Fruit fly (Drosophila melanogaster) whole organism, embryonic: ENCODE measurements around the gene odd.

ENCODE experiments used
- Ada2b ChIP-seq: fragments of 200-800 bp; sonication (Bioruptor generic); IDR thresholded peaks from 2 replicates; pipeline ENCODE4 v1.3.6; 2022; ENCODE audit warnings: missing biosample characterization, missing genetic modification characterization
- Asciz ChIP-seq: fragments of 200-800 bp; sonication (Bioruptor generic); optimal IDR thresholded peaks from 2 replicates; lab custom pipeline; 2017; ENCODE audit warnings: missing biosample characterization, mild to moderate bottlenecking, missing genetic modification characterization, missing genetic modification reagents
- CG10267 ChIP-seq: fragments of 200-800 bp; sonication (Bioruptor generic); optimal IDR thresholded peaks from 2 replicates; lab custom pipeline; 2018; ENCODE audit warnings: missing biosample characterization, mild to moderate bottlenecking, missing genetic modification characterization, moderate library complexity
- CG10959 ChIP-seq: fragments of 200-800 bp; sonication (Bioruptor generic); IDR thresholded peaks from 2 replicates; pipeline ENCODE4 v1.3.6; 2022; ENCODE audit warnings: missing biosample characterization, missing genetic modification characterization
- CG10979 ChIP-seq: fragments of 200-800 bp; sonication (Bioruptor generic); optimal IDR thresholded peaks from 2 replicates; lab custom pipeline; 2018; ENCODE audit warnings: missing biosample characterization, mild to moderate bottlenecking, missing genetic modification characterization, moderate library complexity
- CG11560 ChIP-seq: fragments of 200-800 bp; sonication (Bioruptor generic); IDR thresholded peaks from 3 replicates; pipeline ENCODE4 v1.3.6; 2022; ENCODE audit warnings: missing biosample characterization, missing genetic modification characterization
- CG13624 ChIP-seq: fragments of 200-800 bp; sonication (Bioruptor generic); optimal IDR thresholded peaks from 2 replicates; lab custom pipeline; 2016; ENCODE audit warnings: missing biosample characterization, missing genetic modification characterization
- CG14050 ChIP-seq: fragments of 200-800 bp; sonication (Bioruptor generic); IDR thresholded peaks from 3 replicates; pipeline ENCODE4 v1.3.6; 2022; ENCODE audit warnings: missing biosample characterization, missing genetic modification characterization
- CG15601 ChIP-seq: fragments of 200-800 bp; sonication (Bioruptor generic); optimal IDR thresholded peaks from 3 replicates; lab custom pipeline; 2019; ENCODE audit warnings: missing biosample characterization, mild to moderate bottlenecking, missing genetic modification characterization, moderate library complexity
- CG1602 ChIP-seq: fragments of 200-800 bp; sonication (Bioruptor generic); optimal IDR thresholded peaks from 3 replicates; lab custom pipeline; 2016; ENCODE audit warnings: missing biosample characterization, missing genetic modification characterization
- CG1603 ChIP-seq: fragments of 200-800 bp; sonication (Bioruptor generic); optimal IDR thresholded peaks from 2 replicates; lab custom pipeline; 2019; ENCODE audit warnings: missing biosample characterization, mild to moderate bottlenecking, missing genetic modification characterization, moderate library complexity
- CG1647 ChIP-seq: fragments of 200-800 bp; sonication (Bioruptor generic); optimal IDR thresholded peaks from 3 replicates; lab custom pipeline; 2016; ENCODE audit warnings: missing biosample characterization, missing genetic modification characterization
- CG16815 ChIP-seq: fragments of 200-800 bp; sonication (Bioruptor generic); optimal IDR thresholded peaks from 3 replicates; lab custom pipeline; 2017; ENCODE audit warnings: missing biosample characterization, mild to moderate bottlenecking, missing genetic modification characterization
- CG2129 ChIP-seq: fragments of 200-800 bp; sonication (Bioruptor generic); IDR thresholded peaks from 2 replicates; pipeline ENCODE4 v1.3.6; 2022; ENCODE audit warnings: missing biosample characterization, missing genetic modification characterization; ENCODE audit not compliant: partially characterized antibody
- CG2712 ChIP-seq: fragments of 200-800 bp; optimal IDR thresholded peaks from 3 replicates; lab custom pipeline; 2019; ENCODE audit warnings: missing biosample characterization, mild to moderate bottlenecking, missing genetic modification characterization, moderate library complexity
- CG2889 ChIP-seq: fragments of 200-800 bp; sonication (Bioruptor generic); IDR thresholded peaks from 3 replicates; pipeline ENCODE4 v1.3.6; 2022; ENCODE audit warnings: missing biosample characterization, missing genetic modification characterization
- CG31365 ChIP-seq: fragments of 200-800 bp; sonication (Bioruptor generic); optimal IDR thresholded peaks from 2 replicates; lab custom pipeline; 2018; ENCODE audit warnings: missing biosample characterization, mild to moderate bottlenecking, missing genetic modification characterization
- CG32772 ChIP-seq: fragments of 200-800 bp; sonication (Bioruptor generic); IDR thresholded peaks from 2 replicates; pipeline ENCODE4 v1.3.6; 2022; ENCODE audit warnings: missing biosample characterization, missing genetic modification characterization
- CG3995 ChIP-seq: fragments of 200-800 bp; sonication (Bioruptor generic); optimal IDR thresholded peaks from 3 replicates; lab custom pipeline; 2016; ENCODE audit warnings: missing biosample characterization, missing genetic modification characterization
- CG4820 ChIP-seq: fragments of 200-800 bp; sonication (Bioruptor generic); optimal IDR thresholded peaks from 3 replicates; lab custom pipeline; 2016; ENCODE audit warnings: missing biosample characterization, missing genetic modification characterization
- CG8359 ChIP-seq: fragments of 200-800 bp; sonication (Bioruptor generic); optimal IDR thresholded peaks from 2 replicates; lab custom pipeline; 2017; ENCODE audit warnings: missing biosample characterization, mild to moderate bottlenecking, missing genetic modification characterization, borderline replicate concordance
- CG9215 ChIP-seq: fragments of 200-800 bp; sonication (Bioruptor generic); IDR thresholded peaks from 2 replicates; pipeline ENCODE4 v1.3.6; 2022; ENCODE audit warnings: missing biosample characterization, missing genetic modification characterization
- D ChIP-seq, 2 experiments: fragments of 200-800 bp in 1 of 2; fragments of >200 bp in 1 of 2; sonication (Bioruptor generic) in 1 of 2; optimal IDR thresholded peaks; 2 replicates in 1 of 2; 3 replicates in 1 of 2; lab custom pipeline; 2017; ENCODE audit warnings: mild to moderate bottlenecking in 1 of 2, missing biosample characterization in 1 of 2, missing genetic modification characterization in 1 of 2, missing genetic modification reagents in 1 of 2
- Dad ChIP-seq: fragments of 200-800 bp; sonication (Bioruptor generic); optimal IDR thresholded peaks from 3 replicates; lab custom pipeline; 2016; ENCODE audit warnings: missing biosample characterization, missing genetic modification characterization
- Dfd ChIP-seq, 2 experiments: fragments of >200 bp; optimal IDR thresholded peaks; 2 replicates each; lab custom pipeline; 2017; ENCODE audit warnings: missing biosample characterization in 2 of 2, missing genetic modification characterization in 2 of 2
- Hr51 ChIP-seq, 2 experiments: fragments of 200-800 bp; sonication (Bioruptor generic); optimal IDR thresholded peaks; 2 replicates in 1 of 2; 3 replicates in 1 of 2; lab custom pipeline; 2016 to 2018; ENCODE audit warnings: missing biosample characterization in 2 of 2, missing genetic modification characterization in 2 of 2, mild to moderate bottlenecking in 1 of 2, moderate library complexity in 1 of 2
- Jarid2 ChIP-seq: fragments of 200-800 bp; sonication (Bioruptor generic); optimal IDR thresholded peaks from 3 replicates; lab custom pipeline; 2017; ENCODE audit warnings: mild to moderate bottlenecking, missing biosample characterization, missing genetic modification reagents, missing genetic modification characterization
- MBD-R2 ChIP-seq: fragments of 200-800 bp; sonication (Bioruptor generic); IDR thresholded peaks from 2 replicates; pipeline ENCODE4 v1.3.6; 2022; ENCODE audit warnings: missing biosample characterization, missing genetic modification characterization
- Oli ChIP-seq: fragments of 200-800 bp; sonication (Bioruptor generic); optimal IDR thresholded peaks from 2 replicates; lab custom pipeline; 2018; ENCODE audit warnings: missing biosample characterization, mild to moderate bottlenecking, missing genetic modification characterization, moderate library complexity
- Rfx ChIP-seq: fragments of 200-800 bp; sonication (Bioruptor generic); IDR thresholded peaks from 2 replicates; pipeline ENCODE4 v1.3.6; 2022; ENCODE audit warnings: missing biosample characterization, missing genetic modification characterization
- Six4 ChIP-seq: fragments of 200-800 bp; sonication (Bioruptor generic); optimal IDR thresholded peaks from 2 replicates; lab custom pipeline; 2016; ENCODE audit warnings: missing biosample characterization, missing genetic modification characterization
- Sox100B ChIP-seq: fragments of 200-800 bp; sonication (Bioruptor generic); optimal IDR thresholded peaks from 3 replicates; lab custom pipeline; 2018; ENCODE audit warnings: missing biosample characterization, mild to moderate bottlenecking, missing genetic modification characterization
- Sry-δ ChIP-seq: fragments of 200-800 bp; sonication (Bioruptor generic); optimal IDR thresholded peaks from 2 replicates; lab custom pipeline; 2016; ENCODE audit warnings: missing biosample characterization, missing genetic modification characterization
- Xrp1 ChIP-seq: fragments of 200-800 bp; sonication (Bioruptor generic); IDR thresholded peaks from 2 replicates; pipeline ENCODE4 v1.3.6; 2022; ENCODE audit warnings: missing biosample characterization, missing genetic modification characterization
- ap ChIP-seq: fragments of 200-800 bp; sonication (Bioruptor generic); IDR thresholded peaks from 2 replicates; pipeline ENCODE4 v1.3.6; 2022; ENCODE audit warnings: missing biosample characterization, missing genetic modification characterization
- bab2 ChIP-seq: fragments of 200-800 bp; sonication (Bioruptor generic); optimal IDR thresholded peaks from 2 replicates; lab custom pipeline; 2016; ENCODE audit warnings: missing biosample characterization, missing genetic modification characterization
- ci ChIP-seq: fragments of 200-800 bp; sonication (Bioruptor generic); IDR thresholded peaks from 3 replicates; pipeline ENCODE4 v1.3.6; 2022; ENCODE audit warnings: missing biosample characterization, missing genetic modification characterization
- da ChIP-seq: fragments of 200-800 bp; sonication (Bioruptor generic); optimal IDR thresholded peaks from 2 replicates; lab custom pipeline; 2016; ENCODE audit warnings: missing biosample characterization, missing genetic modification characterization
- dimm ChIP-seq: fragments of 200-800 bp; sonication (Bioruptor generic); IDR thresholded peaks from 2 replicates; pipeline ENCODE4 v1.3.6; 2022; ENCODE audit warnings: missing biosample characterization, missing genetic modification characterization
- hb ChIP-seq: fragments of 200-800 bp; sonication (Bioruptor generic); IDR thresholded peaks from 3 replicates; pipeline ENCODE4 v1.3.6; 2022; ENCODE audit warnings: missing biosample characterization, missing genetic modification characterization; ENCODE audit not compliant: partially characterized antibody
- hkb ChIP-seq, 2 experiments: fragments of 200-800 bp in 1 of 2; fragments of >200 bp in 1 of 2; sonication (Bioruptor generic) in 1 of 2; IDR thresholded peaks in 1 of 2; optimal IDR thresholded peaks in 1 of 2; 2 replicates each; pipeline versions ENCODE4 v1.3.6 to Lab custom; 2017 to 2022; ENCODE audit warnings: missing biosample characterization in 1 of 2, missing genetic modification characterization in 1 of 2
- lmd ChIP-seq: fragments of 200-800 bp; sonication (Bioruptor generic); IDR thresholded peaks from 2 replicates; pipeline ENCODE4 v1.3.6; 2022; ENCODE audit warnings: missing biosample characterization, missing genetic modification characterization
- lov ChIP-seq, 2 experiments: fragments of 200-800 bp in 1 of 2; fragments of >200 bp in 1 of 2; sonication (Bioruptor generic) in 1 of 2; IDR thresholded peaks in 1 of 2; optimal IDR thresholded peaks in 1 of 2; 2 replicates in 1 of 2; 3 replicates in 1 of 2; pipeline versions ENCODE4 v1.3.6 to Lab custom; 2017 to 2022; ENCODE audit warnings: missing biosample characterization in 1 of 2, missing genetic modification characterization in 1 of 2
- peb ChIP-seq: fragments of 200-800 bp; sonication (Bioruptor generic); IDR thresholded peaks from 2 replicates; pipeline ENCODE4 v1.3.6; 2022; ENCODE audit warnings: missing biosample characterization, missing genetic modification characterization
- scrt ChIP-seq: fragments of 200-800 bp; sonication (Bioruptor generic); optimal IDR thresholded peaks from 2 replicates; lab custom pipeline; 2018; ENCODE audit warnings: missing biosample characterization, mild to moderate bottlenecking, missing genetic modification characterization, moderate library complexity
- tio ChIP-seq: fragments of 200-800 bp; sonication (Bioruptor generic); optimal IDR thresholded peaks from 2 replicates; lab custom pipeline; 2017; ENCODE audit warnings: missing biosample characterization, missing genetic modification characterization, inconsistent platforms
- wor ChIP-seq: fragments of 200-800 bp; sonication (Bioruptor generic); IDR thresholded peaks from 2 replicates; pipeline ENCODE4 v1.3.6; 2022; ENCODE audit warnings: missing biosample characterization, missing genetic modification characterization
- zen ChIP-seq: fragments of 200-800 bp; sonication (Bioruptor generic); optimal IDR thresholded peaks from 3 replicates; lab custom pipeline; 2018; ENCODE audit warnings: missing biosample characterization, mild to moderate bottlenecking, missing genetic modification characterization, moderate library complexity

The odd gene

dm6 chr2L:3598485-3598884, 8.1 kb downstream of the odd start (continued):
- TF ChIP-seq dimm (GFP tag; lab: Robert Waterston, UW) (0 out of 2 replicates have a peak, but pooled peaks have one; percentile 56), CG10267 (tag; lab: Kevin White, UChicago) (peak; percentile 32), CG32772 (GFP tag; lab: Robert Waterston, UW) (peak; percentile 48; the same call in 1 of the 2 replicates), scrt (GFP tag; lab: Kevin White, UChicago) (no peak), tio (GFP tag; lab: Kevin White, UChicago) (peak; percentile 15), CG16815 (GFP tag; lab: Kevin White, UChicago) (peak; percentile 44), Rfx (GFP tag; lab: Robert Waterston, UW) (peak; percentile 27; the same call in 1 of the 2 replicates), da (GFP tag; lab: Kevin White, UChicago) (no peak), D (optimal IDR thresholded peaks at IDR 0.05; lab: Kevin White, UChicago) (no peak), D (GFP tag; optimal IDR thresholded peaks at IDR 0.05; lab: Kevin White, UChicago) (peak; percentile 38), bab2 (no peak), CG8359 (GFP tag; lab: Kevin White, UChicago) (peak; percentile 36), ci (GFP tag; lab: Robert Waterston, UW) (peak; percentile 77), Sry-δ (no peak), Sox100B (GFP tag; lab: Kevin White, UChicago) (no peak), Hr51 (GFP tag; optimal IDR thresholded peaks at IDR 0.05; lab: Kevin White, UChicago) (peak in 1 of 2 experiments; percentile 21), zen (tag; lab: Kevin White, UChicago) (peak; percentile 40), Ada2b (peak; percentile 41; the same call in 1 of the 2 replicates), CG4820 (peak; percentile 44), CG11560 (tag; lab: Robert Waterston, UW) (no peak), CG10959 (GFP tag; lab: Robert Waterston, UW) (peak; percentile 55), MBD-R2 (GFP tag; lab: Robert Waterston, UW) (no peak), CG13624 (GFP tag; lab: Kevin White, UChicago) (no peak), hb (GFP tag; lab: Robert Waterston, UW) (no peak), Dad (GFP tag; lab: Kevin White, UChicago) (peak; percentile 26), CG2712 (tag; lab: Kevin White, UChicago) (peak; percentile 72), CG1602 (GFP tag; lab: Kevin White, UChicago) (peak; percentile 36), ap (GFP tag; lab: Robert Waterston, UW) (peak; percentile 46; the same call in 1 of the 2 replicates), Jarid2 (GFP tag; lab: Kevin White, UChicago) (no peak), lmd (GFP tag; lab: Robert Waterston, UW) (peak; percentile 62), CG3995 (GFP tag; lab: Kevin White, UChicago) (no peak), lov (optimal IDR thresholded peaks at IDR 0.05; lab: Kevin White, UChicago) (no peak), lov (GFP tag; IDR thresholded peaks at IDR 0.05; lab: Robert Waterston, UW) (peak; percentile 59; the same call in 2 of the 3 replicates), Asciz (GFP tag; lab: Kevin White, UChicago) (no peak), CG1647 (GFP tag; lab: Kevin White, UChicago) (no peak), CG15601 (tag; lab: Kevin White, UChicago) (no peak), Oli (peak; percentile 39), hkb (optimal IDR thresholded peaks at IDR 0.05; lab: Kevin White, UChicago) (no peak), hkb (GFP tag; IDR thresholded peaks at IDR 0.05; lab: Robert Waterston, UW) (peak; percentile 65; the same call in 1 of the 2 replicates), CG10979 (tag; lab: Kevin White, UChicago) (peak; percentile 74), CG9215 (GFP tag; lab: Robert Waterston, UW) (no peak), Six4 (GFP tag; lab: Kevin White, UChicago) (peak; percentile 44), peb (GFP tag; lab: Robert Waterston, UW) (0 out of 2 replicates have a peak, but pooled peaks have one; percentile 44), CG2889 (GFP tag; lab: Robert Waterston, UW) (peak; percentile 31; the same call in 1 of the 3 replicates), CG1603 (peak; percentile 80), CG2129 (GFP tag; lab: Robert Waterston, UW) (no peak), CG14050 (GFP tag; lab: Robert Waterston, UW) (0 out of 3 replicates have a peak, but pooled peaks have one; percentile 10), wor (GFP tag; lab: Robert Waterston, UW) (peak; percentile 29; the same call in 1 of the 2 replicates), Dfd (GFP tag; optimal IDR thresholded peaks at IDR 0.05; lab: Kevin White, UChicago) (no peak), CG31365 (tag; lab: Kevin White, UChicago) (no peak), Xrp1 (GFP tag; lab: Robert Waterston, UW) (peak; percentile 69)
